Fruit fly (Drosophila melanogaster) whole organism, wandering third instar larva: ENCODE results near the gene CG11723.

Source experiments
- Abd-B ChIP-seq: fragments of >200 bp; optimal IDR thresholded peaks from 2 replicates; lab custom pipeline; 2017; ENCODE audit warnings: missing biosample characterization, missing genetic modification characterization
- CG32264 ChIP-seq: fragments of 200-800 bp; sonication (Bioruptor generic); optimal IDR thresholded peaks from 2 replicates; lab custom pipeline; 2016; ENCODE audit warnings: missing biosample characterization, missing genetic modification characterization
- CG9705 ChIP-seq: fragments of 200-800 bp; sonication (Bioruptor generic); optimal IDR thresholded peaks from 2 replicates; lab custom pipeline; 2018; ENCODE audit warnings: missing biosample characterization, mild to moderate bottlenecking, missing genetic modification characterization
- Dfd ChIP-seq: fragments of >200 bp; optimal IDR thresholded peaks from 2 replicates; lab custom pipeline; 2017; ENCODE audit warnings: missing biosample characterization, missing genetic modification characterization
- Dif ChIP-seq: fragments of 200-275, 200-300 bp; sonication (Bioruptor generic); optimal IDR thresholded peaks from 2 replicates; lab custom pipeline; 2018; ENCODE audit warnings: missing biosample characterization, missing genetic modification characterization; ENCODE audit not compliant: partially characterized antibody
- GATAd ChIP-seq: sonication (Bioruptor generic); optimal IDR thresholded peaks from 2 replicates; lab custom pipeline; 2016; ENCODE audit warnings: missing biosample characterization, missing genetic modification characterization
- HLH106 ChIP-seq: fragments of 200-800 bp; optimal IDR thresholded peaks from 3 replicates; lab custom pipeline; 2019; ENCODE audit warnings: missing biosample characterization, mild to moderate bottlenecking, missing genetic modification characterization, moderate library complexity
- Hnf4 ChIP-seq: fragments of 200-800 bp; sonication (Bioruptor generic); optimal IDR thresholded peaks from 2 replicates; lab custom pipeline; 2016; ENCODE audit warnings: missing biosample characterization, mild to moderate bottlenecking, missing genetic modification characterization
- Hr78 ChIP-seq: fragments of >200 bp; optimal IDR thresholded peaks from 2 replicates; lab custom pipeline; 2017; ENCODE audit warnings: missing biosample characterization, missing genetic modification characterization
- Hr83 ChIP-seq: fragments of 200-300 bp; sonication (Bioruptor generic); optimal IDR thresholded peaks from 2 replicates; lab custom pipeline; 2016; ENCODE audit warnings: missing biosample characterization, mild to moderate bottlenecking, missing genetic modification characterization, moderate library complexity; ENCODE audit not compliant: poor library complexity, severe bottlenecking
- Jra ChIP-seq: sonication (Bioruptor generic); optimal IDR thresholded peaks from 2 replicates; lab custom pipeline; 2016; ENCODE audit warnings: missing biosample characterization, missing genetic modification characterization
- Mio ChIP-seq: sonication (Bioruptor generic); optimal IDR thresholded peaks from 2 replicates; lab custom pipeline; 2016; ENCODE audit warnings: missing biosample characterization, missing genetic modification characterization
- Myc ChIP-seq: fragments of >200 bp; optimal IDR thresholded peaks from 2 replicates; lab custom pipeline; 2017
- N ChIP-seq: fragments of >200 bp; optimal IDR thresholded peaks from 2 replicates; lab custom pipeline; 2018; ENCODE audit warnings: missing biosample characterization, missing external identifiers, missing genetic modification characterization
- OdsH ChIP-seq: fragments of 200-800 bp; sonication (Bioruptor generic); optimal IDR thresholded peaks from 2 replicates; lab custom pipeline; 2016; ENCODE audit warnings: missing biosample characterization, mild to moderate bottlenecking, missing genetic modification characterization
- Rel ChIP-seq, 2 experiments: fragments of 200-800 bp; sonication (Bioruptor generic) in 1 of 2; optimal IDR thresholded peaks; 2 replicates in 1 of 2; 3 replicates in 1 of 2; lab custom pipeline; 2016 to 2019; ENCODE audit warnings: mild to moderate bottlenecking in 2 of 2, missing biosample characterization in 2 of 2, missing genetic modification characterization in 2 of 2, moderate library complexity in 1 of 2
- Sp1 ChIP-seq: fragments of 200-800 bp; sonication (Bioruptor generic); optimal IDR thresholded peaks from 3 replicates; lab custom pipeline; 2019; ENCODE audit warnings: missing biosample characterization, mild to moderate bottlenecking, missing genetic modification characterization, moderate library complexity
- Vsx2 ChIP-seq: fragments of 200-300, 225-300 bp; sonication (Bioruptor generic); optimal IDR thresholded peaks from 2 replicates; lab custom pipeline; 2018; ENCODE audit warnings: missing biosample characterization, missing genetic modification characterization; ENCODE audit not compliant: partially characterized antibody
- br ChIP-seq: fragments of 200-800 bp; sonication (Bioruptor generic); optimal IDR thresholded peaks from 2 replicates; lab custom pipeline; 2016; ENCODE audit warnings: missing biosample characterization, missing genetic modification characterization
- brk ChIP-seq: fragments of 200-800 bp; sonication (Bioruptor generic); optimal IDR thresholded peaks from 2 replicates; lab custom pipeline; 2016; ENCODE audit warnings: missing biosample characterization, mild to moderate bottlenecking, missing genetic modification characterization
- dmrt93B ChIP-seq: fragments of 200-800 bp; sonication (Bioruptor generic); optimal IDR thresholded peaks from 2 replicates; lab custom pipeline; 2018; ENCODE audit warnings: missing biosample characterization, mild to moderate bottlenecking, missing genetic modification characterization
- dsf ChIP-seq: sonication (Bioruptor generic); optimal IDR thresholded peaks from 2 replicates; lab custom pipeline; 2016; ENCODE audit warnings: missing biosample characterization, missing genetic modification characterization, borderline replicate concordance
- ey ChIP-seq: fragments of 200-800 bp; sonication (Bioruptor generic); optimal IDR thresholded peaks from 2 replicates; lab custom pipeline; 2016; ENCODE audit warnings: missing biosample characterization, missing genetic modification characterization
- foxo ChIP-seq, 2 experiments: fragments of 200-800 bp; sonication (Bioruptor generic); optimal IDR thresholded peaks; 2 replicates in 1 of 2; 3 replicates in 1 of 2; lab custom pipeline; 2016 to 2017; ENCODE audit warnings: missing biosample characterization in 2 of 2, missing genetic modification characterization in 2 of 2
- fru ChIP-seq: fragments of 200-800 bp; sonication (Bioruptor generic); optimal IDR thresholded peaks from 3 replicates; lab custom pipeline; 2016; ENCODE audit warnings: missing biosample characterization, mild to moderate bottlenecking, missing genetic modification characterization
- h ChIP-seq: fragments of 200-800 bp; sonication (Bioruptor generic); optimal IDR thresholded peaks from 3 replicates; lab custom pipeline; 2016; ENCODE audit warnings: missing biosample characterization, mild to moderate bottlenecking, missing genetic modification characterization
- jim ChIP-seq: fragments of 175-275, 200-325 bp; sonication (Bioruptor generic); optimal IDR thresholded peaks from 2 replicates; lab custom pipeline; 2016; ENCODE audit warnings: missing biosample characterization, mild to moderate bottlenecking, missing genetic modification characterization
- pan ChIP-seq: fragments of >200 bp; optimal IDR thresholded peaks from 2 replicates; lab custom pipeline; 2017
- psq ChIP-seq: fragments of 200-800 bp; sonication (Bioruptor generic); optimal IDR thresholded peaks from 3 replicates; lab custom pipeline; 2017; ENCODE audit warnings: missing biosample characterization, mild to moderate bottlenecking, missing genetic modification characterization, moderate library complexity
- rgr ChIP-seq: fragments of 200-800 bp; sonication (Bioruptor generic); optimal IDR thresholded peaks from 3 replicates; lab custom pipeline; 2016; ENCODE audit warnings: missing biosample characterization, mild to moderate bottlenecking, missing genetic modification characterization
- sage ChIP-seq: fragments of 200-800 bp; sonication (Bioruptor generic); optimal IDR thresholded peaks from 2 replicates; lab custom pipeline; 2016; ENCODE audit warnings: missing biosample characterization, mild to moderate bottlenecking, missing genetic modification characterization
- sv ChIP-seq: fragments of 200-800 bp; sonication (Bioruptor generic); optimal IDR thresholded peaks from 3 replicates; lab custom pipeline; 2016; ENCODE audit warnings: missing biosample characterization, missing genetic modification characterization
- tai ChIP-seq: sonication (Bioruptor generic); optimal IDR thresholded peaks from 2 replicates; lab custom pipeline; 2016; ENCODE audit warnings: missing biosample characterization, missing genetic modification characterization
- usp ChIP-seq: fragments of >200 bp; optimal IDR thresholded peaks from 2 replicates; lab custom pipeline; 2017; ENCODE audit warnings: missing biosample characterization, missing genetic modification characterization

Gene CG11723

DNA sequence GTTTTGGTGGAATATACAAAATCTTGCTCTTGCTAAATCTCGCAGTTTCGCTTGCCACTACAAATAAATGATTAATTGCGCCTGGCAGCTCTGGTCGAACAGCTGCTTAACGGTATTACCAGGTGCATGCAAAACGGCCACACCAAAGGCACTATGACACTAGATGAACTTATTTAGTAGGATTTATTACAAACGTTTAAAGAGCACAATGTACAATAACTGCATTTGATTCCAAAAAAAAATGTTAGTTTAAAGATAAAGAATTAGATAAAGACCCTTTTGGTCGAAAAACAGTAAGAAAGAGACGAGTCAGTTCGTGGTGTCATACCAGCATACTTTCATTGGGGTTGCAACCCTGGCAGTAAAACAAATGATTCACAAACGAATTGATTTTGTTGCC is at the start of gene CG11723, which contains the start of gene Tbcd:
Gene CG11723 (minus strand): TSS at position 68 of the 400 bp plus-strand sequence.
Gene Tbcd (plus strand): TSS at position 311 of the 400 bp plus-strand sequence.
- TF ChIP-seq pan (lab: Kevin White, UChicago) (no peak), Dfd (GFP tag; lab: Kevin White, UChicago) (no peak), CG9705 (peak; percentile 81), dsf (GFP tag; lab: Kevin White, UChicago) (peak; percentile 66), jim (no peak), HLH106 (tag; lab: Kevin White, UChicago) (peak; percentile 93), rgr (GFP tag; lab: Kevin White, UChicago) (peak; percentile 93), dmrt93B (GFP tag; lab: Kevin White, UChicago) (no peak), brk (no peak), OdsH (GFP tag; lab: Kevin White, UChicago) (peak; percentile 88), Hnf4 (GFP tag; lab: Kevin White, UChicago) (no peak), GATAd (GFP tag; lab: Kevin White, UChicago) (peak; percentile 52), Sp1 (GFP tag; lab: Kevin White, UChicago) (peak; percentile 91), usp (GFP tag; lab: Kevin White, UChicago) (no peak), Jra (no peak), psq (GFP tag; lab: Kevin White, UChicago) (peak; percentile 75), foxo (GFP tag; optimal IDR thresholded peaks at IDR 0.05; lab: Kevin White, UChicago) (peak; percentile 60 to 92), Hr83 (GFP tag; lab: Kevin White, UChicago) (peak; percentile 20), Dif (GFP tag; lab: Kevin White, UChicago) (peak; percentile 46), CG32264 (GFP tag; lab: Kevin White, UChicago) (peak; percentile 75), Abd-B (GFP tag; lab: Kevin White, UChicago) (no peak), sv (GFP tag; lab: Kevin White, UChicago) (peak; percentile 76), h (GFP tag; lab: Kevin White, UChicago) (no peak), N (GFP tag; lab: Kevin White, UChicago) (no peak), ey (GFP tag; lab: Kevin White, UChicago) (peak; percentile 92), Myc (lab: Kevin White, UChicago) (no peak), Mio (GFP tag; lab: Kevin White, UChicago) (no peak)

DNA sequence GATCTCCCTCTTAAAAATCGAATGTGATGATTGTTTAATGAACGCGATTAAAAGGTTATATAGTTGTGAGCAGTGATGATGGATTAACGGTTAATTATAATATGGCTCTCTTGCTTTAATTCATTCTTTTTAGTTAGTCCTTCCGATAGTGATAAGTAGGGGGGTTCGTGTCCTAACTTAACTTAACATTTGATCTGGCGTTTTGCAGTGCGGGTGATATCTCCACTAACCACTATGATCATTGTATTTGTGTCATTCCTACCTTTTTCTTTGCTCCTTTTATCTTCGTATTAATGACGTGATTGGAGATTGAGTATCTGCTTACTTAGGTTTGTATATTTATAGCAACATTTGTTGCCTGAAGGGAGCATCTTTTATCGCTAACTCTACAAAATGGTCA is 48.3 kb upstream of the CG11723 start:
- TF ChIP-seq dsf (GFP tag; lab: Kevin White, UChicago) (no peak), N (GFP tag; lab: Kevin White, UChicago) (no peak), brk (no peak), pan (lab: Kevin White, UChicago) (no peak), Mio (GFP tag; lab: Kevin White, UChicago) (no peak), usp (GFP tag; lab: Kevin White, UChicago) (no peak), Jra (no peak), sage (GFP tag; lab: Kevin White, UChicago) (no peak), br (GFP tag; lab: Kevin White, UChicago) (no peak), rgr (GFP tag; lab: Kevin White, UChicago) (no peak), Rel (GFP tag; optimal IDR thresholded peaks at IDR 0.05; lab: Kevin White, UChicago) (no peak), Rel (tag; optimal IDR thresholded peaks at IDR 0.05; lab: Kevin White, UChicago) (no peak), Dif (GFP tag; lab: Kevin White, UChicago) (no peak), Sp1 (GFP tag; lab: Kevin White, UChicago) (no peak), Hr78 (GFP tag; lab: Kevin White, UChicago) (no peak)

DNA sequence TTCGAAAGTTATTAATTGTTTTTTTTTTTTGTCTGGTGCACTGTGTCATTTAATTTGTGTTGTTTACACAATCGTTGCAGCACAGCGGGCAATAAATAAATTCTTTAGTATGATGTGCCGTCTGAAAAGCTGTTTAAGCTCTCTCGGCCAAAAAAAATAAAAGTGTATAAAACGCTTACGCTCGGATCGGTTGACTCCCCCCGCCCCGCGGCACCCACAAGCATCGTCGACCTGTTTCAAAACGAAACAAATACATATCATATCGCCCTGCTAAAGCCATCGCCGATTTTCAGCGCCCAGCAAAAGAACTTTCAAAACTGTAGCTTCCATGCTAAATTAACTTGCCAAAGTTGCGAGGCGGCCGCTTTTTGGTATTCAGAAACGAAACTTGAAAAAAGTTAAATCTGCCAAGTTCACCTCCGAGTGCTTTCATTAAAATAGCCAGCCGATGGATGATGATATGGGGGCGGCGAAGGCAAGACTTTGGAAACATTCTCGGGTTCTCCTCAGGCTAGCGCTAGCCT is 47.3 kb upstream of the CG11723 start:
- TF ChIP-seq Vsx2 (GFP tag; lab: Kevin White, UChicago): peak; percentile 32
- no peak for TF ChIP-seq dsf (GFP tag; lab: Kevin White, UChicago)
- TF ChIP-seq Rel (GFP tag; optimal IDR thresholded peaks at IDR 0.05; lab: Kevin White, UChicago): no peak
- TF ChIP-seq Rel (tag; optimal IDR thresholded peaks at IDR 0.05; lab: Kevin White, UChicago): peak; percentile 30
- TF ChIP-seq OdsH (GFP tag; lab: Kevin White, UChicago): no peak
- TF ChIP-seq h (GFP tag; lab: Kevin White, UChicago): peak; percentile 2
- no peak for TF ChIP-seq dmrt93B (GFP tag; lab: Kevin White, UChicago)
- TF ChIP-seq Dif (GFP tag; lab: Kevin White, UChicago): peak; percentile 67
- TF ChIP-seq sage (GFP tag; lab: Kevin White, UChicago): peak; percentile 4
- TF ChIP-seq fru (GFP tag; lab: Kevin White, UChicago): no peak
- no peak for TF ChIP-seq tai
